Worm (Caenorhabditis elegans) whole organism, L1 larva: ENCODE data around the gene F07C3.3.
A peak's percentile ranks its signal among the peaks of the same experiment; 100 is the strongest.

Experiments used
- F16B12.6 ChIP-seq: fragments of 150-350 bp; optimal IDR thresholded peaks from 2 replicates; lab custom pipeline; 2014; ENCODE audit warnings: missing biosample characterization, missing genetic modification characterization
- aly-2 ChIP-seq: fragments of 150-350 bp; optimal IDR thresholded peaks from 2 replicates; lab custom pipeline; 2014; ENCODE audit warnings: missing biosample characterization, missing genetic modification characterization
- ceh-82 ChIP-seq, 3 experiments: fragments of 150-350 bp in 1 of 3; sonication (generic microtip) in 2 of 3; optimal IDR thresholded peaks; 2 replicates each; lab custom pipeline; 2014 to 2017; ENCODE audit warnings: missing biosample characterization in 3 of 3, missing genetic modification characterization in 3 of 3
- ceh-90 ChIP-seq: sonication (generic microtip); optimal IDR thresholded peaks from 2 replicates; lab custom pipeline; 2016; ENCODE audit warnings: missing genetic modification characterization, missing compliant biosample characterization
- ces-1 ChIP-seq: fragments of 150-350 bp; optimal IDR thresholded peaks from 2 replicates; lab custom pipeline; 2014; ENCODE audit warnings: missing biosample characterization, missing genetic modification reagents, missing genetic modification characterization
- egl-13 ChIP-seq: sonication (generic microtip); optimal IDR thresholded peaks from 2 replicates; lab custom pipeline; 2016; ENCODE audit warnings: missing genotype, missing genetic modification reagents, missing genetic modification characterization, missing compliant biosample characterization
- egl-27 ChIP-seq, 2 experiments: fragments of 150-350 bp in 1 of 2; sonication (generic microtip); optimal IDR thresholded peaks; 3 replicates each; lab custom pipeline; 2017 to 2018; ENCODE audit warnings: missing biosample characterization in 2 of 2, missing genetic modification characterization in 2 of 2, missing genetic modification reagents in 2 of 2
- elt-2 ChIP-seq: sonication (generic microtip); optimal IDR thresholded peaks from 2 replicates; lab custom pipeline; 2016; ENCODE audit warnings: missing genetic modification characterization, mild to moderate bottlenecking, inconsistent platforms, missing compliant biosample characterization, missing genetic modification reagents
- elt-3 ChIP-seq, 6 experiments: fragments of 150-350 bp in 1 of 6; sonication (generic microtip); optimal IDR thresholded peaks; 2 replicates each; lab custom pipeline; 2017 to 2018; ENCODE audit warnings: missing biosample characterization in 6 of 6, missing genetic modification characterization in 6 of 6, inconsistent platforms in 1 of 6
- fkh-10 ChIP-seq: sonication (generic microtip); optimal IDR thresholded peaks from 2 replicates; lab custom pipeline; 2017; ENCODE audit warnings: missing biosample characterization, missing genetic modification reagents, missing genetic modification characterization
- fkh-4 ChIP-seq: sonication (generic microtip); optimal IDR thresholded peaks from 2 replicates; lab custom pipeline; 2016; ENCODE audit warnings: missing compliant biosample characterization, missing genetic modification characterization, borderline replicate concordance
- fkh-8 ChIP-seq: sonication (generic microtip); optimal IDR thresholded peaks from 2 replicates; lab custom pipeline; 2016; ENCODE audit warnings: mild to moderate bottlenecking, missing genetic modification characterization, missing compliant biosample characterization
- hlh-17 ChIP-seq: fragments of 200-800 bp; sonication (Bioruptor generic); optimal IDR thresholded peaks from 2 replicates; lab custom pipeline; 2018; ENCODE audit warnings: missing genetic modification characterization, mild to moderate bottlenecking, missing compliant biosample characterization, moderate library complexity, borderline replicate concordance
- hpl-2 ChIP-seq: fragments of 150-350 bp; optimal IDR thresholded peaks from 2 replicates; lab custom pipeline; 2014; ENCODE audit warnings: missing biosample characterization, missing genetic modification reagents, missing genetic modification characterization
- isw-1 ChIP-seq: fragments of 200-800 bp; sonication (Bioruptor generic); IDR thresholded peaks from 2 replicates; pipeline ENCODE4 v1.3.6; 2022; ENCODE audit warnings: missing genetic modification characterization, missing compliant biosample characterization
- jun-1 ChIP-seq: fragments of 150-350 bp; optimal IDR thresholded peaks from 2 replicates; lab custom pipeline; 2014; ENCODE audit warnings: missing biosample characterization, missing genetic modification reagents, missing genetic modification characterization
- lin-14 ChIP-seq: fragments of 200-800 bp; sonication (Bioruptor generic); optimal IDR thresholded peaks from 2 replicates; lab custom pipeline; 2018; ENCODE audit warnings: mild to moderate bottlenecking, missing genetic modification characterization, moderate library complexity, missing compliant biosample characterization
- lin-15B ChIP-seq: fragments of 150-350 bp; sonication (generic microtip); optimal IDR thresholded peaks from 3 replicates; lab custom pipeline; 2014; ENCODE audit warnings: missing biosample characterization, missing genetic modification characterization
- lin-35 ChIP-seq, 2 experiments: fragments of 150-350 bp; optimal IDR thresholded peaks; 2 replicates each; lab custom pipeline; 2014; ENCODE audit warnings: missing biosample characterization in 2 of 2, missing genetic modification characterization in 2 of 2, missing genetic modification reagents in 2 of 2
- lir-3 ChIP-seq: sonication (generic microtip); optimal IDR thresholded peaks from 2 replicates; lab custom pipeline; 2016; ENCODE audit warnings: mild to moderate bottlenecking, missing genetic modification characterization, moderate library complexity, missing compliant biosample characterization; ENCODE audit not compliant: poor library complexity
- lsy-2 ChIP-seq, 2 experiments: fragments of 150-350 bp; optimal IDR thresholded peaks; 2 replicates each; lab custom pipeline; 2014; ENCODE audit warnings: missing biosample characterization in 2 of 2, missing genetic modification characterization in 2 of 2
- mab-9 ChIP-seq: fragments of 200-800 bp; sonication (Bioruptor generic); IDR thresholded peaks from 2 replicates; pipeline ENCODE4 v1.3.6; 2022; ENCODE audit warnings: missing genetic modification reagents, missing genetic modification characterization, missing compliant biosample characterization
- mef-2 ChIP-seq: fragments of 150-350 bp; optimal IDR thresholded peaks from 2 replicates; lab custom pipeline; 2014; ENCODE audit warnings: missing biosample characterization, missing genetic modification characterization
- mep-1 ChIP-seq: fragments of 150-350 bp; optimal IDR thresholded peaks from 2 replicates; lab custom pipeline; 2014; ENCODE audit warnings: missing biosample characterization, missing genetic modification characterization
- nhr-11 ChIP-seq: fragments of 150-350 bp; optimal IDR thresholded peaks from 2 replicates; lab custom pipeline; 2014; ENCODE audit warnings: missing biosample characterization, missing genetic modification characterization
- nhr-12 ChIP-seq: sonication (generic microtip); optimal IDR thresholded peaks from 2 replicates; lab custom pipeline; 2017; ENCODE audit warnings: missing biosample characterization, missing genetic modification characterization
- nhr-20 ChIP-seq: sonication (generic microtip); optimal IDR thresholded peaks from 2 replicates; lab custom pipeline; 2016; ENCODE audit warnings: mild to moderate bottlenecking, missing genetic modification characterization, missing compliant biosample characterization
- nhr-237 ChIP-seq: fragments of 150-350 bp; optimal IDR thresholded peaks from 2 replicates; lab custom pipeline; 2014; ENCODE audit warnings: missing biosample characterization, missing genetic modification characterization
- nhr-28 ChIP-seq: fragments of 150-350 bp; optimal IDR thresholded peaks from 2 replicates; lab custom pipeline; 2014; ENCODE audit warnings: missing biosample characterization, missing genetic modification characterization
- nhr-71 ChIP-seq: sonication (generic microtip); optimal IDR thresholded peaks from 2 replicates; lab custom pipeline; 2016; ENCODE audit warnings: mild to moderate bottlenecking, missing genetic modification characterization, moderate library complexity, missing compliant biosample characterization
- nhr-76 ChIP-seq: sonication (generic microtip); optimal IDR thresholded peaks from 2 replicates; lab custom pipeline; 2017; ENCODE audit warnings: missing biosample characterization, missing genetic modification characterization
- nhr-77 ChIP-seq: fragments of 150-350 bp; optimal IDR thresholded peaks from 2 replicates; lab custom pipeline; 2014; ENCODE audit warnings: missing biosample characterization, missing genetic modification characterization
- nhr-85 ChIP-seq: sonication (generic microtip); peaks from one replicate; lab custom pipeline; 2016; ENCODE audit warnings: missing genetic modification characterization, inconsistent platforms, missing compliant biosample characterization
- pax-3 ChIP-seq: fragments of 200-800 bp; sonication (Bioruptor generic); optimal IDR thresholded peaks from 2 replicates; lab custom pipeline; 2018; ENCODE audit warnings: mild to moderate bottlenecking, missing genetic modification characterization, moderate library complexity, missing compliant biosample characterization
- pqm-1 ChIP-seq: sonication (generic microtip); optimal IDR thresholded peaks from 3 replicates; lab custom pipeline; 2017; ENCODE audit warnings: missing biosample characterization, missing genetic modification characterization
- skn-1 ChIP-seq: fragments of 150-350 bp; optimal IDR thresholded peaks from 2 replicates; lab custom pipeline; 2014; ENCODE audit warnings: missing biosample characterization, missing genetic modification characterization
- snpc-4 ChIP-seq: fragments of 150-350 bp; optimal IDR thresholded peaks from 2 replicates; lab custom pipeline; 2014; ENCODE audit warnings: missing biosample characterization, missing genetic modification characterization
- sptf-1 ChIP-seq: fragments of 150-350 bp; optimal IDR thresholded peaks from 2 replicates; lab custom pipeline; 2014; ENCODE audit warnings: missing biosample characterization, missing genetic modification characterization
- swsn-7 ChIP-seq: sonication (generic microtip); optimal IDR thresholded peaks from 2 replicates; lab custom pipeline; 2016; ENCODE audit warnings: missing genetic modification characterization, missing compliant biosample characterization
- tlp-1 ChIP-seq: fragments of 150-350 bp; optimal IDR thresholded peaks from 2 replicates; lab custom pipeline; 2014; ENCODE audit warnings: missing biosample characterization, missing genetic modification characterization
- unc-130 ChIP-seq: fragments of 150-350 bp; optimal IDR thresholded peaks from 2 replicates; lab custom pipeline; 2017; ENCODE audit warnings: missing biosample characterization, missing genetic modification characterization, inconsistent platforms
- unc-30 ChIP-seq: sonication (generic microtip); optimal IDR thresholded peaks from 2 replicates; lab custom pipeline; 2017; ENCODE audit warnings: missing biosample characterization, missing genetic modification characterization
- unc-86 ChIP-seq: sonication (generic microtip); optimal IDR thresholded peaks from 2 replicates; lab custom pipeline; 2016; ENCODE audit warnings: missing genetic modification characterization, missing compliant biosample characterization
- unc-98 ChIP-seq: fragments of 200-800 bp; sonication (Bioruptor generic); IDR thresholded peaks from 2 replicates; pipeline ENCODE4 v1.3.6; 2022; ENCODE audit warnings: missing genetic modification characterization, missing compliant biosample characterization
- vab-15 ChIP-seq: sonication (generic microtip); optimal IDR thresholded peaks from 2 replicates; lab custom pipeline; 2017; ENCODE audit warnings: missing genotype, mild to moderate bottlenecking, missing genetic modification characterization, missing compliant biosample characterization
- ztf-11 ChIP-seq, 2 experiments: sonication (generic microtip); optimal IDR thresholded peaks; 2 replicates each; lab custom pipeline; 2016 to 2017; ENCODE audit warnings: missing genetic modification characterization in 2 of 2, missing biosample characterization in 1 of 2, missing compliant biosample characterization in 1 of 2

The F07C3.3 gene

DNA sequence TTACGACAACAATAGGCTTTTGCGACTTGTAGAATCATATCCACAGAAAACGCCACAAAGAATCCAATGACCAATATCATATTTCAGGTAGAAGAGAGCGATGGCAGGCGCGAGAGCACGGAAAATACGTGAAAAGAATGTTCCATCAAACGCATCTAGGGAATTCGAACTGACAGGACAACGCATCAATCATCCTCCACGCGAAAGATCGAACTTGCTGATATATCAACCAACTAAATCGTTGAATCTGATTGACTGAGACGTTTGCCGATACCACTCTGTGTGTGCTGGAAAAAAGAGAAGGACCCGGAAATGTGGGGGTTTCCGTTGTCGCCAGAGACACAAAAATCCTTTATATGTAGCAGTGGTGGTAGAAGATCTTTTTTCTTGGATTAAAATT is 14.0 kb downstream of the F07C3.3 start:
- TF ChIP-seq ceh-82 (tag; optimal IDR thresholded peaks at IDR 0.05; lab: Kevin White, UChicago) (peak in 1 of 3 experiments; percentile 1), nhr-85 (tag; lab: Kevin White, UChicago) (peak; percentile 38), lin-14 (GFP tag; lab: Kevin White, UChicago) (peak; percentile 21), fkh-8 (tag; lab: Kevin White, UChicago) (no peak), vab-15 (tag; lab: Kevin White, UChicago) (no peak), hpl-2 (GFP tag; lab: Kevin White, UChicago) (no peak)

ce11 chrV:9217158-9217557 is 15.0 kb downstream of the F07C3.3 start, which contains the start of gene pacs-1:
Gene pacs-1 (minus strand): TSS chrV:9217258.
- TF ChIP-seq skn-1 (tag; lab: Kevin White, UChicago), result no peak
- no peak for TF ChIP-seq swsn-7 (tag; lab: Kevin White, UChicago)
- TF ChIP-seq jun-1 (tag; lab: Kevin White, UChicago), result no peak
- no peak for TF ChIP-seq egl-13
- TF ChIP-seq vab-15 (tag; lab: Kevin White, UChicago), result no peak
- TF ChIP-seq sptf-1 (tag; lab: Kevin White, UChicago), result no peak
- no peak for TF ChIP-seq fkh-10 (GFP tag; lab: Kevin White, UChicago)
- no peak for TF ChIP-seq tlp-1 (tag; lab: Kevin White, UChicago)
- no peak for TF ChIP-seq mef-2 (tag; lab: Kevin White, UChicago)
- TF ChIP-seq egl-27 (tag; optimal IDR thresholded peaks at IDR 0.05; lab: Kevin White, UChicago), result no peak

- TF ChIP-seq mep-1 (tag; lab: Kevin White, UChicago), result no peak
- TF ChIP-seq egl-13, result no peak
- TF ChIP-seq hlh-17 (GFP tag; lab: Kevin White, UChicago), result no peak
- no peak for TF ChIP-seq snpc-4 (tag; lab: Kevin White, UChicago)
- no peak for TF ChIP-seq lin-15B (tag; lab: Kevin White, UChicago)
- no peak for TF ChIP-seq pax-3
- TF ChIP-seq hpl-2 (GFP tag; lab: Kevin White, UChicago), result no peak
These were observed 18.6 kb downstream of the F07C3.3 start, which contains the start of gene mdt-27 for ce11 chrV:9213554-9213953. Gene mdt-27 (minus strand): TSS chrV:9213654.

DNA sequence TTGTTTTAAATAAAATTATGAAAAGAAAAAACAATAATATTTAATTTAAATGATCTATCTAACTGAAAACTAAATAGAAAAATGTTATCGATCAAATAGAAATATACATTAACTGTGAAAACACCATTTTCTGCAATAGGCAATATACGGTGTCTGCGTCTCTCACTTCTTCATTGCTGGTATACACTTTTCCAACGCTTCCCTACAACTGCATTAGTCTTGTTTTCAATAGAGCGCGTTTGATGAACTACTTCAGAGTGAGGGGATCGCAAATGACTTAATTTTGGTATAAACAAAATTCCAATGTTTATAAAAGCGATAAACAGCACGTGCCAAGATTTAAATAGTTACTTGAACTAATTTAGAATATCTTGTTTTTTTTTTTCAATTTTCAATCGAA is 19.7 kb downstream of the F07C3.3 start:
- TF ChIP-seq ceh-82 (tag; optimal IDR thresholded peaks at IDR 0.05; lab: Kevin White, UChicago) (peak in 2 of 3 experiments; percentile 18 to 72), nhr-237 (no peak), unc-86 (no peak), ceh-90 (no peak), pax-3 (no peak), pqm-1 (tag; lab: Kevin White, UChicago) (no peak), nhr-20 (peak; percentile 65), skn-1 (tag; lab: Kevin White, UChicago) (peak; percentile 47), nhr-71 (tag; lab: Kevin White, UChicago) (peak; percentile 59), unc-130 (tag; lab: Kevin White, UChicago) (no peak), fkh-10 (GFP tag; lab: Kevin White, UChicago) (no peak), nhr-85 (tag; lab: Kevin White, UChicago) (peak; percentile 23), unc-30 (no peak), ces-1 (GFP tag; lab: Kevin White, UChicago) (no peak), mep-1 (tag; lab: Kevin White, UChicago) (peak; percentile 91), aly-2 (tag; lab: Kevin White, UChicago) (no peak), nhr-76 (tag; lab: Kevin White, UChicago) (no peak), nhr-28 (tag; lab: Kevin White, UChicago) (no peak), F16B12.6 (tag; lab: Kevin White, UChicago) (no peak), elt-2 (tag; lab: Kevin White, UChicago) (no peak), lsy-2 (tag; optimal IDR thresholded peaks at IDR 0.05; lab: Kevin White, UChicago) (peak; percentile 48 to 84), lir-3 (peak; percentile 28), nhr-11 (tag; lab: Kevin White, UChicago) (no peak), fkh-4 (tag; lab: Kevin White, UChicago) (no peak), lin-35 (GFP tag; optimal IDR thresholded peaks at IDR 0.05; lab: Kevin White, UChicago) (peak; percentile 66 to 84), tlp-1 (tag; lab: Kevin White, UChicago) (no peak), snpc-4 (tag; lab: Kevin White, UChicago) (peak; percentile 63), mab-9 (GFP tag; lab: Robert Waterston, UW) (no peak), nhr-77 (tag; lab: Kevin White, UChicago) (no peak), ztf-11 (tag; optimal IDR thresholded peaks at IDR 0.05; lab: Kevin White, UChicago) (no peak), elt-3 (tag; optimal IDR thresholded peaks at IDR 0.05; lab: Kevin White, UChicago) (peak in 1 of 6 experiments; percentile 48), unc-98 (GFP tag; lab: Robert Waterston, UW) (no peak), isw-1 (GFP tag; lab: Robert Waterston, UW) (no peak), sptf-1 (tag; lab: Kevin White, UChicago) (no peak), nhr-12 (tag; lab: Kevin White, UChicago) (no peak)
